Worm (Caenorhabditis elegans): ENCODE results near the gene ZK1128.7.

DNA sequence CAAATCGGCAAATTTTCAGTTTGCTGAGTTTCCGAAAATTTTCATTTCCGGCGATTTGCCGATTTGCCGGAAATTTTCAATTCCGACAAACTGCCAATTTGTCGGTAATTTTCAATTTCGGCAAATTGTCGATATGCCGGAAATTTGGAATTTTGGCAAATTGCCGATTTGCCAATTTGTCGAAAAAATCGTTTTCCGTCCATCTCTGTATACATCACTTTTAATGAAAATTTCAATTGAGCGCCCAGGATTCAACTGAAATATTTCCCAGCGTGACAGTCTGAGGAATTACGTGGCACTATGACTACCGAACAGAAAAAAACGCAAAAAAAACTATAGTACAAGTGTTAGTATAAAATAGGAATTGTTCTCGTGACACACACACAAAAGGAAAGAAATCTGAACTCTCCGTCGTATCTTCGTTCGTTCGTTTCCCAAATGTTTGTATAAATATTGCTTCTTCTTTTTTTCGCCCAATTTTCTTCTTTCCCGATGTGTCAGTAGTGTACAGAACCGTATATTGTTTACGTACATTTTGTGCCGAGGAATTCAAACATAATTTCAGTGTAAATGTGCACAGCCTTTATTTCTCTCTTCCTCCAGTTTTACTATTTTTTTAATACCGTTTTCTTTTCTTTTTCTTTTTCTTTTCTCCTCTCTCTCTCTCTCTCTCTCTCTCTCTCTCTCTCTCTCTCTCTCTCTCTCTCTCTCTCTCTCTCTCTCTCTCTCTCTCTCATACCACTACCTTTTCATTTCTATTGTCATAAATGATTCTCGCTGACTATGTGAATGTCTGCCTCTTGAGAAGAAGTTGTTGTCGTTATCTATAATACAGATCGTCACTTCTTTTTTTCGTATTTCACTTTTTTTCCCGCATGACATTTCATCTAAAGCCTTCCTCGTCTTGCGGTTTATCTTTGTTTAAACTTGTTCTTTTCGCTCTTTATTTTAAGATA is 4.0 kb upstream of the ZK1128.7 start:
- TF ChIP-seq snpc-4 (tag; optimal IDR thresholded peaks at IDR 0.05) = no peak
- TF ChIP-seq lin-15B (tag; optimal IDR thresholded peaks at IDR 0.05) = no peak
- no peak for TF ChIP-seq duxl-1 (tag; optimal IDR thresholded peaks at IDR 0.05; ENCODE audit: poor library complexity)
- TF ChIP-seq spr-1 (tag; optimal IDR thresholded peaks at IDR 0.05) = no peak
- no peak for TF ChIP-seq egl-27 (tag; optimal IDR thresholded peaks at IDR 0.05)
- TF ChIP-seq lin-13 (GFP tag; optimal IDR thresholded peaks at IDR 0.05) = no peak
- peak; percentile 17 for TF ChIP-seq jun-1 (tag; optimal IDR thresholded peaks at IDR 0.05)
- TF ChIP-seq lsy-2 (tag; optimal IDR thresholded peaks at IDR 0.05) = peak in 1 of 2 experiments; percentile 47
- TF ChIP-seq tag-97 (GFP tag; IDR thresholded peaks at IDR 0.05) = no peak
- TF ChIP-seq mdt-29 (GFP tag; IDR thresholded peaks at IDR 0.05) = no peak
- TF ChIP-seq ama-1 (optimal IDR thresholded peaks at IDR 0.05) = no peak
- TF ChIP-seq R02D3.7 (tag; optimal IDR thresholded peaks at IDR 0.05) = no peak
- TF ChIP-seq pha-4 (GFP tag; IDR thresholded peaks at IDR 0.05) = peak; percentile 72
- no peak for TF ChIP-seq pha-4 (tag; optimal IDR thresholded peaks at IDR 0.05)
